Worm (Caenorhabditis elegans) whole organism, L1 larva: Measurements from ENCODE around the gene math-9.

Experiments
- aly-2 ChIP-seq: fragments of 150-350 bp; optimal IDR thresholded peaks from 2 replicates; lab custom pipeline; 2014; ENCODE audit warnings: missing biosample characterization, missing genetic modification characterization
- ceh-90 ChIP-seq: sonication (generic microtip); optimal IDR thresholded peaks from 2 replicates; lab custom pipeline; 2016; ENCODE audit warnings: missing genetic modification characterization, missing compliant biosample characterization
- efl-1 ChIP-seq, 4 experiments: fragments of 150-350 bp; optimal IDR thresholded peaks in 3 of 4; peaks in 1 of 4; 1 replicate in 1 of 4; 2 replicates in 3 of 4; lab custom pipeline; 2014; ENCODE audit warnings: missing biosample characterization in 2 of 4, missing genetic modification characterization in 2 of 4, missing genetic modification reagents in 2 of 4
- lin-35 ChIP-seq, 2 experiments: fragments of 150-350 bp; optimal IDR thresholded peaks; 2 replicates each; lab custom pipeline; 2014; ENCODE audit warnings: missing biosample characterization in 2 of 2, missing genetic modification characterization in 2 of 2, missing genetic modification reagents in 2 of 2
- nhr-20 ChIP-seq: sonication (generic microtip); optimal IDR thresholded peaks from 2 replicates; lab custom pipeline; 2016; ENCODE audit warnings: mild to moderate bottlenecking, missing genetic modification characterization, missing compliant biosample characterization
- nhr-28 ChIP-seq: fragments of 150-350 bp; optimal IDR thresholded peaks from 2 replicates; lab custom pipeline; 2014; ENCODE audit warnings: missing biosample characterization, missing genetic modification characterization
- rnt-1 ChIP-seq: sonication (generic microtip); optimal IDR thresholded peaks from 2 replicates; lab custom pipeline; 2016; ENCODE audit warnings: mild to moderate bottlenecking, missing genetic modification characterization, moderate library complexity, missing compliant biosample characterization
- skn-1 ChIP-seq: fragments of 150-350 bp; optimal IDR thresholded peaks from 2 replicates; lab custom pipeline; 2014; ENCODE audit warnings: missing biosample characterization, missing genetic modification characterization
- sptf-1 ChIP-seq: fragments of 150-350 bp; optimal IDR thresholded peaks from 2 replicates; lab custom pipeline; 2014; ENCODE audit warnings: missing biosample characterization, missing genetic modification characterization
- unc-62 ChIP-seq: fragments of 150-350 bp; optimal IDR thresholded peaks from 2 replicates; lab custom pipeline; 2014; ENCODE audit warnings: missing biosample characterization, missing genetic modification reagents, missing genetic modification characterization
- ztf-4 ChIP-seq: fragments of 150-350 bp; optimal IDR thresholded peaks from 2 replicates; lab custom pipeline; 2014; ENCODE audit warnings: missing biosample characterization, missing genetic modification characterization

- TF ChIP-seq ztf-4 (no peak), skn-1 (no peak), ceh-90 (tag; lab: Kevin White, UChicago) (no peak), lin-35 (GFP tag; optimal IDR thresholded peaks at IDR 0.05; lab: Kevin White, UChicago) (peak; percentile 5 to 56), aly-2 (tag; lab: Kevin White, UChicago) (no peak), efl-1 (optimal IDR thresholded peaks at IDR 0.05; lab: Kevin White, UChicago) (peak in 1 of 2 experiments; percentile 52), efl-1 (GFP tag; optimal IDR thresholded peaks at IDR 0.05 in 1 of 2; lab: Kevin White, UChicago) (peak; percentile 60 to 94), rnt-1 (tag; lab: Kevin White, UChicago) (no peak), nhr-20 (tag; lab: Kevin White, UChicago) (no peak), nhr-28 (tag; lab: Kevin White, UChicago) (no peak), sptf-1 (tag; lab: Kevin White, UChicago) (no peak), unc-62 (no peak)
These were observed 38.0 kb upstream of the math-9 start for ce11 chrII:1928578-1928977.
